Worm (Caenorhabditis elegans) whole organism, L4/young adult: ENCODE results near the gene kdp-1.

ENCODE experiments used
- W03F9.2 ChIP-seq: fragments of 150-350 bp; optimal IDR thresholded peaks from 2 replicates; lab custom pipeline; 2014; ENCODE audit warnings: missing biosample characterization, missing genetic modification characterization
- dao-5 ChIP-seq: sonication (generic microtip); optimal IDR thresholded peaks from 2 replicates; lab custom pipeline; 2016; ENCODE audit warnings: missing genotype, missing genetic modification characterization, moderate library complexity, missing compliant biosample characterization
- him-1 ChIP-seq: sonication (generic microtip); optimal IDR thresholded peaks from 2 replicates; lab custom pipeline; 2016; ENCODE audit warnings: missing genotype, missing genetic modification reagents, missing genetic modification characterization, missing compliant biosample characterization

- no peak for TF ChIP-seq him-1 (tag; lab: Kevin White, UChicago)
- no peak for TF ChIP-seq W03F9.2
- no peak for TF ChIP-seq dao-5
These were observed 47.8 kb upstream of the kdp-1 start, which contains the start of gene ttr-51 for ce11 chrIV:13252211-13252610.
